Fruit fly (Drosophila melanogaster): ENCODE data around the gene Vha36-3.

dm6 chrX:2539495-2539894 lies 40.9 kb downstream of the Vha36-3 start:
- TF ChIP-seq Dll (optimal IDR thresholded peaks at IDR 0.05) (no peak), psq (optimal IDR thresholded peaks at IDR 0.05) (no peak)
